Fruit fly (Drosophila melanogaster) whole organism, embryonic: ENCODE results near the gene me31B.

Source experiments
- CG17612 ChIP-seq: fragments of 200-800 bp; sonication (Bioruptor generic); IDR thresholded peaks from 2 replicates; pipeline ENCODE4 v1.3.6; 2022; ENCODE audit warnings: missing biosample characterization, missing genetic modification characterization
- CG6791 ChIP-seq: fragments of 200-800 bp; sonication (Bioruptor generic); IDR thresholded peaks from 3 replicates; pipeline ENCODE4 v1.3.6; 2022; ENCODE audit warnings: missing biosample characterization, missing genetic modification characterization; ENCODE audit not compliant: partially characterized antibody
- Dp ChIP-seq: fragments of 200-800 bp; sonication (Bioruptor generic); optimal IDR thresholded peaks from 2 replicates; lab custom pipeline; 2018; ENCODE audit warnings: missing biosample characterization, mild to moderate bottlenecking, missing genetic modification characterization, moderate library complexity
- klu ChIP-seq: fragments of 200-800 bp; sonication (Bioruptor generic); IDR thresholded peaks from 2 replicates; pipeline ENCODE4 v1.3.6; 2022; ENCODE audit warnings: missing biosample characterization, missing genetic modification characterization
- ttk ChIP-seq: fragments of 200-800 bp; sonication (Bioruptor generic); IDR thresholded peaks from 2 replicates; pipeline ENCODE4 v2.1.2; 2022; ENCODE audit warnings: missing biosample characterization, missing genetic modification characterization

DNA sequence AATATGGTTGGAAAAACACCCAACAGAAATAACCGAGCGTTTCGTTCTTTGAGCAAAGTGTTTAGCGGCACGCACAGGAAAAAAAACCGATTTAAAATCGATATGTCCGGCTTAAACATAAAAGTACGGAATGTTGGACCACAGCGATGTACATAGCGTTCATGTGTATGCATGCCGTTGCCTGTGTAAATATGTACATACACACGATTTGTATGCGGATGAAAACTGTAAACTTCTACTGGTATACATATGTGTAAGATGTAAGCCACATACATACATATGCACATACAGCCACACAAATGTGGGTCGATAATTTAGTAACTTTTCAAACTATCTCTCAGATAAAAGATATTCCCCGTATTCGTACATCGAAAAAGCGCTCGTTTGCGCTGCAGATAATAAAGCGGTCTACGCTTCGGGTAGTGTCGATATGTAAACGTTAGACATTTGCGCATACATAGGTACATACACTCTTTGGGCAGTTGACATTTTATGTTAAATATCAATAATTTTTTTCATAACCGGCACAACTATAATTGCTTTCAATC is 10.6 kb downstream of the me31B start:
- no peak for TF ChIP-seq CG17612
- no peak for TF ChIP-seq klu (GFP tag; lab: Robert Waterston, UW)
- no peak for TF ChIP-seq ttk (GFP tag; lab: Robert Waterston, UW)
- TF ChIP-seq CG6791: no peak
- no peak for TF ChIP-seq Dp (GFP tag; lab: Kevin White, UChicago)
